Worm (Caenorhabditis elegans) whole organism, young adult: ENCODE data around the gene Y68A4A.13.

Experiments
- attf-3 ChIP-seq: fragments of 200-800 bp; sonication (Bioruptor generic); conservative IDR thresholded peaks from 2 replicates; pipeline ENCODE4 v1.3.6; 2022; ENCODE audit warnings: missing genetic modification reagents, missing genetic modification characterization, missing compliant biosample characterization
- ccch-3 ChIP-seq: fragments of 200-800 bp; sonication (Bioruptor generic); optimal IDR thresholded peaks from 2 replicates; lab custom pipeline; 2018; ENCODE audit warnings: mild to moderate bottlenecking, missing genetic modification characterization, missing compliant biosample characterization
- cebp-1 ChIP-seq, 2 experiments: fragments of 200-800 bp in 1 of 2; sonication (Bioruptor generic) in 1 of 2; sonication (generic microtip) in 1 of 2; IDR thresholded peaks in 1 of 2; optimal IDR thresholded peaks in 1 of 2; 2 replicates each; pipeline versions ENCODE4 v1.3.6 to Lab custom; 2017 to 2022; ENCODE audit warnings: missing compliant biosample characterization in 2 of 2, missing genetic modification characterization in 2 of 2, mild to moderate bottlenecking in 1 of 2, missing genetic modification reagents in 1 of 2, moderate library complexity in 1 of 2
- ceh-40 ChIP-seq: fragments of 200-800 bp; sonication (Bioruptor generic); IDR thresholded peaks from 2 replicates; pipeline ENCODE4 v1.3.6; 2022; ENCODE audit warnings: missing genetic modification characterization, missing compliant biosample characterization
- hmg-20 ChIP-seq: fragments of 200-800 bp; sonication (Bioruptor generic); IDR thresholded peaks from 2 replicates; pipeline ENCODE4 v1.3.6; 2022; ENCODE audit warnings: missing genetic modification reagents, missing genetic modification characterization, missing compliant biosample characterization
- lin-35 ChIP-seq, 3 experiments: fragments of 150-350 bp in 2 of 3; sonication (generic microtip) in 1 of 3; optimal IDR thresholded peaks; 2 replicates each; lab custom pipeline; 2014 to 2018; ENCODE audit warnings: missing biosample characterization in 3 of 3, missing genetic modification characterization in 3 of 3, missing genetic modification reagents in 3 of 3
- lsy-27 ChIP-seq: sonication (generic microtip); optimal IDR thresholded peaks from 2 replicates; lab custom pipeline; 2017; ENCODE audit warnings: missing genetic modification characterization, mild to moderate bottlenecking, missing compliant biosample characterization, antibody characterized with exemption, missing genotype, borderline replicate concordance; ENCODE audit not compliant: insufficient read depth
- nfya-1 ChIP-seq: sonication (generic microtip); optimal IDR thresholded peaks from 2 replicates; lab custom pipeline; 2017; ENCODE audit warnings: antibody characterized with exemption, missing compliant biosample characterization, missing genetic modification characterization, borderline replicate concordance; ENCODE audit not compliant: insufficient read depth
- pbrm-1 ChIP-seq: fragments of 200-800 bp; sonication (Bioruptor generic); IDR thresholded peaks from 2 replicates; pipeline ENCODE4 v1.3.6; 2022; ENCODE audit warnings: missing genetic modification reagents, missing genetic modification characterization, missing compliant biosample characterization
- repo-1 ChIP-seq: sonication (generic microtip); optimal IDR thresholded peaks from 2 replicates; lab custom pipeline; 2017; ENCODE audit warnings: mild to moderate bottlenecking, missing genetic modification characterization, missing compliant biosample characterization
- unc-62 ChIP-seq: fragments of 150-350 bp; optimal IDR thresholded peaks from 2 replicates; lab custom pipeline; 2014; ENCODE audit warnings: missing biosample characterization, missing genetic modification reagents, missing genetic modification characterization

DNA sequence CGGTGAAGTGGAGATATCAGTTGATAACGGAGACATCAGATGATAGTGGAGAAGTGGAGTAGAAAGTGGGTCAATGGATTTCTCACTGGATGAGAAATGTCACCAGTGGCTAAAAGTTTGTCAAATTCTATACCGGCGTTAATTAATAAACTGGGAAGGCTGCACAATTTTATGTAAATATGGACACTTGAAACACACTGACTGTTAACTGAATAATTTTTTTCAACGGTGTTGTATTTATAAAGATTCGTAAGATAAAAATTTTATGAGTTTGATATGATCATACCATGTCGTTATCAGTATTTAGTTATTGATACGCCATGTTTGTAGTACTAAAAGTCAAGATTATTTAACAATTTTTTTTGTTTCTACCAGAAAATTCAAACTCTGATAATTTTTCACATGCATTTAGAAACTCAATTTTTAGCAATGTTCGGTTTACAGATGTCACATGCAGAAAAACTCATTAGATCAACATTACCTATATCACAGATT is 48.5 kb downstream of the Y68A4A.13 start, which contains the start of gene F40D4.12:
- TF ChIP-seq nfya-1 (tag; lab: Kevin White, UChicago) (no peak), repo-1 (tag; lab: Kevin White, UChicago) (no peak), attf-3 (GFP tag; lab: Robert Waterston, UW) (no peak), ccch-3 (GFP tag; lab: Kevin White, UChicago) (no peak), lin-35 (GFP tag; optimal IDR thresholded peaks at IDR 0.05; lab: Kevin White, UChicago) (no peak), hmg-20 (GFP tag; lab: Robert Waterston, UW) (no peak), unc-62 (GFP tag; lab: Kevin White, UChicago) (no peak), pbrm-1 (no peak), lsy-27 (no peak), ceh-40 (GFP tag; lab: Robert Waterston, UW) (no peak), cebp-1 (GFP tag; IDR thresholded peaks at IDR 0.05; lab: Robert Waterston, UW) (no peak), cebp-1 (tag; optimal IDR thresholded peaks at IDR 0.05; lab: Kevin White, UChicago) (no peak)
